Worm (Caenorhabditis elegans) whole organism, late embryonic: ENCODE results near the gene C54D10.4.

Experiments
- C08G9.2 ChIP-seq: sonication (generic microtip); optimal IDR thresholded peaks from 2 replicates; lab custom pipeline; 2016; ENCODE audit warnings: mild to moderate bottlenecking, missing genetic modification characterization, moderate library complexity, missing compliant biosample characterization
- C38D4.7 ChIP-seq: fragments of 200-800 bp; sonication (Bioruptor generic); optimal IDR thresholded peaks from 2 replicates; lab custom pipeline; 2018; ENCODE audit warnings: mild to moderate bottlenecking, missing genetic modification characterization, moderate library complexity, missing compliant biosample characterization
- K09A11.1 ChIP-seq: sonication (generic microtip); optimal IDR thresholded peaks from 2 replicates; lab custom pipeline; 2017; ENCODE audit warnings: antibody characterized with exemption, mild to moderate bottlenecking, missing genetic modification characterization, missing compliant biosample characterization; ENCODE audit not compliant: insufficient read depth
- ama-1 ChIP-seq: fragments of 150-350 bp; optimal IDR thresholded peaks from 2 replicates; lab custom pipeline; 2014
- ceh-14 ChIP-seq: sonication (generic microtip); optimal IDR thresholded peaks from 2 replicates; lab custom pipeline; 2016; ENCODE audit warnings: missing genotype, missing genetic modification characterization, missing compliant biosample characterization
- ceh-18 ChIP-seq: sonication (generic microtip); optimal IDR thresholded peaks from 2 replicates; lab custom pipeline; 2016; ENCODE audit warnings: missing genetic modification characterization, missing compliant biosample characterization
- ceh-2 ChIP-seq: sonication (generic microtip); optimal IDR thresholded peaks from 2 replicates; lab custom pipeline; 2016; ENCODE audit warnings: missing genotype, missing genetic modification characterization, missing compliant biosample characterization
- ceh-34 ChIP-seq: sonication (generic microtip); optimal IDR thresholded peaks from 2 replicates; lab custom pipeline; 2016; ENCODE audit warnings: mild to moderate bottlenecking, missing genetic modification characterization, missing compliant biosample characterization
- ceh-45 ChIP-seq: fragments of 200-800 bp; sonication (Bioruptor generic); IDR thresholded peaks from 2 replicates; pipeline ENCODE4 v1.3.6; 2022; ENCODE audit warnings: missing genetic modification reagents, missing genetic modification characterization, missing compliant biosample characterization
- elt-2 ChIP-seq: sonication (generic microtip); optimal IDR thresholded peaks from 2 replicates; lab custom pipeline; 2016; ENCODE audit warnings: missing genetic modification reagents, missing genetic modification characterization, missing compliant biosample characterization
- eyg-1 ChIP-seq: sonication (generic microtip); optimal IDR thresholded peaks from 2 replicates; lab custom pipeline; 2016; ENCODE audit warnings: missing genotype, missing genetic modification characterization, missing compliant biosample characterization
- fkh-10 ChIP-seq: fragments of 150-350 bp; optimal IDR thresholded peaks from 2 replicates; lab custom pipeline; 2014; ENCODE audit warnings: missing biosample characterization, missing genetic modification reagents, missing genetic modification characterization
- fkh-6 ChIP-seq: sonication (generic microtip); optimal IDR thresholded peaks from 2 replicates; lab custom pipeline; 2016; ENCODE audit warnings: missing genetic modification characterization, missing compliant biosample characterization
- gmeb-2 ChIP-seq: sonication (generic microtip); optimal IDR thresholded peaks from 2 replicates; lab custom pipeline; 2016; ENCODE audit warnings: missing genetic modification characterization, inconsistent platforms, missing compliant biosample characterization
- hlh-13 ChIP-seq: fragments of 200-800 bp; sonication (Bioruptor generic); optimal IDR thresholded peaks from 2 replicates; lab custom pipeline; 2018; ENCODE audit warnings: mild to moderate bottlenecking, missing genetic modification characterization, missing compliant biosample characterization
- hlh-30 ChIP-seq: sonication (generic microtip); optimal IDR thresholded peaks from 2 replicates; lab custom pipeline; 2017; ENCODE audit warnings: antibody characterized with exemption, missing genetic modification characterization, missing compliant biosample characterization; ENCODE audit not compliant: insufficient read depth
- hlh-6 ChIP-seq: sonication (generic microtip); optimal IDR thresholded peaks from 2 replicates; lab custom pipeline; 2016; ENCODE audit warnings: missing genotype, missing genetic modification characterization, missing compliant biosample characterization
- lim-6 ChIP-seq: sonication (generic microtip); optimal IDR thresholded peaks from 2 replicates; lab custom pipeline; 2016; ENCODE audit warnings: missing genetic modification characterization, missing compliant biosample characterization
- madf-2 ChIP-seq: sonication (generic microtip); optimal IDR thresholded peaks from 2 replicates; lab custom pipeline; 2017; ENCODE audit warnings: missing genetic modification characterization, missing compliant biosample characterization
- mec-3 ChIP-seq: sonication (generic microtip); optimal IDR thresholded peaks from 2 replicates; lab custom pipeline; 2016; ENCODE audit warnings: borderline replicate concordance, missing genetic modification characterization, missing compliant biosample characterization
- odd-2 ChIP-seq: sonication (generic microtip); optimal IDR thresholded peaks from 2 replicates; lab custom pipeline; 2017; ENCODE audit warnings: antibody characterized with exemption, mild to moderate bottlenecking, missing genetic modification characterization, missing compliant biosample characterization
- pag-3 ChIP-seq: sonication (generic microtip); optimal IDR thresholded peaks from 2 replicates; lab custom pipeline; 2016; ENCODE audit warnings: missing compliant biosample characterization, missing genetic modification characterization, borderline replicate concordance
- pax-1 ChIP-seq: fragments of 150-350 bp; optimal IDR thresholded peaks from 2 replicates; lab custom pipeline; 2014; ENCODE audit warnings: missing biosample characterization, missing genetic modification characterization
- pha-4 ChIP-seq: fragments of 150-350 bp; optimal IDR thresholded peaks from 2 replicates; lab custom pipeline; 2018; ENCODE audit warnings: missing biosample characterization, missing genetic modification reagents, missing genetic modification characterization
- ref-2 ChIP-seq: sonication (generic microtip); optimal IDR thresholded peaks from 2 replicates; lab custom pipeline; 2016; ENCODE audit warnings: missing genetic modification characterization, missing compliant biosample characterization
- rnt-1 ChIP-seq: sonication (generic microtip); optimal IDR thresholded peaks from 2 replicates; lab custom pipeline; 2016; ENCODE audit warnings: missing genetic modification characterization, missing compliant biosample characterization
- sox-4 ChIP-seq: sonication (generic microtip); optimal IDR thresholded peaks from 2 replicates; lab custom pipeline; 2017; ENCODE audit warnings: mild to moderate bottlenecking, missing genetic modification characterization, inconsistent platforms, missing compliant biosample characterization
- syd-9 ChIP-seq: sonication (generic microtip); optimal IDR thresholded peaks from 2 replicates; lab custom pipeline; 2016; ENCODE audit warnings: mild to moderate bottlenecking, missing genetic modification characterization, moderate library complexity, missing compliant biosample characterization
- tbx-2 ChIP-seq: sonication (generic microtip); optimal IDR thresholded peaks from 2 replicates; lab custom pipeline; 2016; ENCODE audit warnings: missing genetic modification characterization, missing compliant biosample characterization
- tbx-7 ChIP-seq: sonication (generic microtip); optimal IDR thresholded peaks from 2 replicates; lab custom pipeline; 2016; ENCODE audit warnings: missing genotype, missing genetic modification characterization, missing compliant biosample characterization
- unc-3 ChIP-seq, 2 experiments: fragments of 200-800 bp in 1 of 2; sonication (Bioruptor generic) in 1 of 2; sonication (generic microtip) in 1 of 2; conservative IDR thresholded peaks in 1 of 2; optimal IDR thresholded peaks in 1 of 2; 2 replicates each; pipeline versions ENCODE4 v1.3.6 to Lab custom; 2016 to 2022; ENCODE audit warnings: missing compliant biosample characterization in 2 of 2, missing genetic modification characterization in 2 of 2, missing genetic modification reagents in 1 of 2
- unc-86 ChIP-seq: sonication (generic microtip); optimal IDR thresholded peaks from 2 replicates; lab custom pipeline; 2016; ENCODE audit warnings: missing genetic modification characterization, missing compliant biosample characterization

The C54D10.4 gene

ce11 chrV:12465399-12465798 is 44.7 kb upstream of the C54D10.4 start (continued):
- TF ChIP-seq syd-9 (tag; lab: Kevin White, UChicago): peak; percentile 74
- TF ChIP-seq fkh-6 (tag; lab: Kevin White, UChicago): no peak
- peak; percentile 37 for TF ChIP-seq pag-3 (tag; lab: Kevin White, UChicago)
- peak; percentile 83 for TF ChIP-seq tbx-2
- TF ChIP-seq ceh-34 (tag; lab: Kevin White, UChicago): peak; percentile 79
- TF ChIP-seq ceh-14 (tag; lab: Kevin White, UChicago): peak; percentile 88
- TF ChIP-seq rnt-1: peak; percentile 65
- TF ChIP-seq, all 69 proteins: peak for 21

DNA sequence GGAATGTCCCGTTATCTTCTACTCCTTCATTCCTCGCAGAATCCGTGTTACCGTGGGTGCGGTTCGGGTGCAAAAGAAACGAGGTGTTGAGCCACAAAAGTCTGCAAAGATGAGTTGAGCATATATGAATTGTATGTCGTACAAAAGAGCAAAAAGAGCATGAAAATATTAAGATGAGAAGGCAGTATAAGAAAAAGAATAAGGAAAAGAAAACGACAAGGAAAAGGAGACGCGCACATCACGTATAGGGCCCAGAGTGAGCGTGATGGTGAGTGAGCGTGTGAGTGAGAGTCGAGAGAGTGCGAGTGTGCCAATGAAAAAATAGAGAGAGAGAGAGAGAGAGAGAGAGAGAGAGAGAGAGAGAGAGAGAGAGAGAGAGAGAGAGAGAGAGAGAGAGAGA is 42.2 kb upstream of the C54D10.4 start, which contains the start of gene egl-10:
egl-10 (minus strand) TSS at position 101 of the 400 bp plus-strand sequence.
- TF ChIP-seq gmeb-2 (no peak), unc-86 (tag; lab: Kevin White, UChicago) (no peak)

DNA sequence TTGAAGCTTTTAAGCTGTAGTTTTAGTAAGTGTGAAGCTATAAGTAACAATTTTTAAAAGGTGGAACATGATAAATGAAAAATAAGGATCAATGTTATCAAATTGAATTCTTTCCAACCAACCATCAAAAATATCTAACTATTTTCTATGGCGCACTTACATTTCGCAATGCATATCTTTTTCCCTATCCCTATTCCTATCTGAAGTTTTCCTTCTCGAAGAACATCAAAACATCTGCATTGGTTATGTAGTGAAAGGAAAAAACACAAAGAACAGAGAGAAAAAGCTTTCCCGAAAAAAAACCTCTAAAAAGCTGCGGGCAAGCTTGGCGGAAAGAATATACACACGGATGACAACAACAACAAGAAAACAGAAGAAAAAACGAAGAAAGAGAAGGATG is 39.8 kb upstream of the C54D10.4 start:
- TF ChIP-seq sox-4 (tag; lab: Kevin White, UChicago) (no peak), ceh-45 (GFP tag; lab: Robert Waterston, UW) (no peak), ama-1 (lab: Kevin White, UChicago) (no peak), hlh-13 (GFP tag; lab: Kevin White, UChicago) (no peak), fkh-10 (no peak), tbx-7 (tag; lab: Kevin White, UChicago) (no peak), hlh-30 (tag; lab: Kevin White, UChicago) (no peak), hlh-6 (tag; lab: Kevin White, UChicago) (no peak), C08G9.2 (tag; lab: Kevin White, UChicago) (no peak), pax-1 (tag; lab: Kevin White, UChicago) (no peak), lim-6 (no peak)

ce11 chrV:12455695-12456094 is 35.0 kb upstream of the C54D10.4 start:
- TF ChIP-seq syd-9 (tag; lab: Kevin White, UChicago): no peak

- no peak for TF ChIP-seq K09A11.1 (tag; lab: Kevin White, UChicago)
- peak; percentile 11 for TF ChIP-seq elt-2 (tag; lab: Kevin White, UChicago)
Measured at ce11 chrV:12450441-12450840, 29.7 kb upstream of the C54D10.4 start, which contains the start of gene F28C1.1. F28C1.1 (plus strand) TSS chrV:12450805.

ce11 chrV:12449902-12450301 is 29.2 kb upstream of the C54D10.4 start, which contains the start of gene C54D10.10:
C54D10.10 (minus strand) TSS chrV:12450002.
- TF ChIP-seq hlh-13 (GFP tag; lab: Kevin White, UChicago): no peak
- no peak for TF ChIP-seq C38D4.7 (GFP tag; lab: Kevin White, UChicago)
- no peak for TF ChIP-seq madf-2 (tag; lab: Kevin White, UChicago)
- no peak for TF ChIP-seq odd-2 (tag; lab: Kevin White, UChicago)
- no peak for TF ChIP-seq mec-3 (tag; lab: Kevin White, UChicago)
- no peak for TF ChIP-seq eyg-1 (tag; lab: Kevin White, UChicago)
- TF ChIP-seq ceh-18 (tag; lab: Kevin White, UChicago): no peak
- no peak for TF ChIP-seq unc-3 (GFP tag; conservative IDR thresholded peaks at IDR 0.05; lab: Robert Waterston, UW)
- TF ChIP-seq unc-3 (tag; optimal IDR thresholded peaks at IDR 0.05; lab: Kevin White, UChicago): no peak
- TF ChIP-seq ceh-2: no peak
- TF ChIP-seq pha-4 (tag; lab: Kevin White, UChicago): no peak
- TF ChIP-seq ref-2 (tag; lab: Kevin White, UChicago): no peak
- no peak for TF ChIP-seq ceh-34 (tag; lab: Kevin White, UChicago)
- TF ChIP-seq, all 69 proteins: peak for 0
